Worm (Caenorhabditis elegans) whole organism, L4 larva: ENCODE data around the gene C27C12.4.

ENCODE experiments used
- F10B5.3 ChIP-seq: sonication (generic microtip); optimal IDR thresholded peaks from 2 replicates; lab custom pipeline; 2016; ENCODE audit warnings: mild to moderate bottlenecking, missing genetic modification characterization, missing compliant biosample characterization
- F44E2.7 ChIP-seq: fragments of 200-800 bp; sonication (Bioruptor generic); IDR thresholded peaks from 2 replicates; pipeline ENCODE4 v2.1.2; 2022; ENCODE audit warnings: missing genetic modification characterization, missing compliant biosample characterization
- F49E8.2 ChIP-seq: sonication (generic microtip); optimal IDR thresholded peaks from 2 replicates; lab custom pipeline; 2016; ENCODE audit warnings: missing compliant biosample characterization, mild to moderate bottlenecking, missing genetic modification characterization, borderline replicate concordance
- Y75B8A.6 ChIP-seq: fragments of 200-800 bp; sonication (Bioruptor generic); IDR thresholded peaks from 2 replicates; pipeline ENCODE4 v1.3.6; 2022; ENCODE audit warnings: missing genetic modification reagents, missing genetic modification characterization, missing compliant biosample characterization
- ZK337.2 ChIP-seq: fragments of 200-800 bp; sonication (Bioruptor generic); IDR thresholded peaks from 2 replicates; pipeline ENCODE4 v1.3.6; 2022; ENCODE audit warnings: missing genetic modification reagents, missing genetic modification characterization, missing compliant biosample characterization
- ZK546.5 ChIP-seq, 2 experiments: sonication (generic microtip); optimal IDR thresholded peaks; 2 replicates each; lab custom pipeline; 2017; ENCODE audit warnings: missing biosample characterization in 2 of 2, missing genetic modification characterization in 2 of 2
- ama-1 ChIP-seq: fragments of 150-350 bp; optimal IDR thresholded peaks from 2 replicates; lab custom pipeline; 2014; ENCODE audit warnings: inconsistent platforms, mixed read lengths
- attf-4 ChIP-seq: sonication (generic microtip); optimal IDR thresholded peaks from 3 replicates; lab custom pipeline; 2017; ENCODE audit warnings: missing biosample characterization, missing genetic modification characterization
- ceh-44 ChIP-seq: fragments of 200-800 bp; sonication (Bioruptor generic); IDR thresholded peaks from 2 replicates; pipeline ENCODE4 v1.3.6; 2022; ENCODE audit warnings: missing genetic modification reagents, missing genetic modification characterization, missing compliant biosample characterization
- ctbp-1 ChIP-seq: fragments of 200-800 bp; sonication (Bioruptor generic); IDR thresholded peaks from 2 replicates; pipeline ENCODE4 v1.3.6; 2022; ENCODE audit warnings: missing genetic modification reagents, missing genetic modification characterization, missing compliant biosample characterization
- daf-16 ChIP-seq, 3 experiments: sonication (generic microtip); optimal IDR thresholded peaks; 2 replicates each; lab custom pipeline; 2016 to 2017; ENCODE audit warnings: missing genetic modification characterization in 3 of 3, missing genetic modification reagents in 3 of 3, mild to moderate bottlenecking in 2 of 3, missing compliant biosample characterization in 2 of 3, missing biosample characterization in 1 of 3, moderate library complexity in 1 of 3
- daf-19 ChIP-seq: fragments of 200-800 bp; sonication (Bioruptor generic); conservative IDR thresholded peaks from 2 replicates; pipeline ENCODE4 v1.3.6; 2022; ENCODE audit warnings: missing genetic modification characterization, missing compliant biosample characterization
- duxl-1 ChIP-seq: sonication (generic microtip); optimal IDR thresholded peaks from 2 replicates; lab custom pipeline; 2016; ENCODE audit warnings: mild to moderate bottlenecking, missing genetic modification characterization, moderate library complexity, missing compliant biosample characterization; ENCODE audit not compliant: poor library complexity
- dve-1 ChIP-seq: sonication (generic microtip); optimal IDR thresholded peaks from 2 replicates; lab custom pipeline; 2017; ENCODE audit warnings: antibody characterized with exemption, mild to moderate bottlenecking, missing genetic modification characterization, missing compliant biosample characterization; ENCODE audit not compliant: insufficient read depth
- gei-8 ChIP-seq: fragments of 200-800 bp; sonication (Bioruptor generic); optimal IDR thresholded peaks from 2 replicates; lab custom pipeline; 2018; ENCODE audit warnings: mild to moderate bottlenecking, missing genetic modification characterization, missing compliant biosample characterization
- hif-1 ChIP-seq, 2 experiments: sonication (generic microtip); optimal IDR thresholded peaks; 2 replicates each; lab custom pipeline; 2016 to 2017; ENCODE audit warnings: missing compliant biosample characterization in 2 of 2, missing genetic modification characterization in 2 of 2, missing genetic modification reagents in 2 of 2, missing genotype in 2 of 2, mild to moderate bottlenecking in 1 of 2
- hlh-11 ChIP-seq: fragments of 200-800 bp; sonication (Bioruptor generic); optimal IDR thresholded peaks from 2 replicates; lab custom pipeline; 2018; ENCODE audit warnings: mild to moderate bottlenecking, missing genetic modification characterization, missing compliant biosample characterization
- hlh-30 ChIP-seq: sonication (generic microtip); optimal IDR thresholded peaks from 2 replicates; lab custom pipeline; 2017; ENCODE audit warnings: antibody characterized with exemption, mild to moderate bottlenecking, missing genetic modification characterization, missing compliant biosample characterization; ENCODE audit not compliant: insufficient read depth
- hmg-1.1 ChIP-seq: fragments of 200-800 bp; sonication (Bioruptor generic); IDR thresholded peaks from 2 replicates; pipeline ENCODE4 v1.3.6; 2022; ENCODE audit warnings: missing genetic modification reagents, missing genetic modification characterization, missing compliant biosample characterization
- jun-1 ChIP-seq: fragments of 150-350 bp; optimal IDR thresholded peaks from 2 replicates; lab custom pipeline; 2014; ENCODE audit warnings: missing biosample characterization, missing genetic modification reagents, missing genetic modification characterization
- lim-7 ChIP-seq: fragments of 200-800 bp; sonication (Bioruptor generic); IDR thresholded peaks from 2 replicates; pipeline ENCODE4 v1.3.6; 2022; ENCODE audit warnings: missing genetic modification characterization, missing compliant biosample characterization
- lin-29 ChIP-seq: fragments of 200-800 bp; sonication (Bioruptor generic); IDR thresholded peaks from 2 replicates; pipeline ENCODE4 v1.3.6; 2022; ENCODE audit warnings: missing genetic modification reagents, missing genetic modification characterization, missing compliant biosample characterization
- lin-39 ChIP-seq: fragments of 150-350 bp; optimal IDR thresholded peaks from 2 replicates; lab custom pipeline; 2014; ENCODE audit warnings: missing biosample characterization, missing genetic modification reagents, missing genetic modification characterization
- lsy-2 ChIP-seq, 2 experiments: fragments of 150-350 bp in 1 of 2; sonication (generic microtip) in 1 of 2; optimal IDR thresholded peaks; 2 replicates each; lab custom pipeline; 2014 to 2017; ENCODE audit warnings: missing biosample characterization in 2 of 2, missing genetic modification characterization in 2 of 2
- mdl-1 ChIP-seq, 2 experiments: fragments of 150-350 bp in 1 of 2; sonication (generic microtip) in 1 of 2; optimal IDR thresholded peaks; 2 replicates each; lab custom pipeline; 2014 to 2017; ENCODE audit warnings: missing biosample characterization in 2 of 2, missing genetic modification characterization in 2 of 2
- mdt-29 ChIP-seq: fragments of 200-800 bp; sonication (Bioruptor generic); IDR thresholded peaks from 2 replicates; pipeline ENCODE4 v1.3.6; 2022; ENCODE audit warnings: missing genetic modification reagents, missing genetic modification characterization, missing compliant biosample characterization
- mep-1 ChIP-seq: fragments of 150-350 bp; sonication (generic microtip); optimal IDR thresholded peaks from 3 replicates; lab custom pipeline; 2014; ENCODE audit warnings: missing biosample characterization, missing genetic modification characterization
- mxl-3 ChIP-seq: fragments of 200-800 bp; sonication (Bioruptor generic); optimal IDR thresholded peaks from 2 replicates; lab custom pipeline; 2018; ENCODE audit warnings: mild to moderate bottlenecking, missing genetic modification characterization, missing compliant biosample characterization
- nhr-10 ChIP-seq: fragments of 150-350 bp; optimal IDR thresholded peaks from 2 replicates; lab custom pipeline; 2014; ENCODE audit warnings: missing biosample characterization, missing genetic modification characterization
- nhr-102 ChIP-seq: sonication (generic microtip); optimal IDR thresholded peaks from 2 replicates; lab custom pipeline; 2016; ENCODE audit warnings: mild to moderate bottlenecking, missing genetic modification characterization, moderate library complexity, missing compliant biosample characterization
- nhr-11 ChIP-seq: fragments of 150-350 bp; optimal IDR thresholded peaks from 2 replicates; lab custom pipeline; 2014; ENCODE audit warnings: missing biosample characterization, missing genetic modification characterization
- nhr-111 ChIP-seq: fragments of 200-800 bp; sonication (Bioruptor generic); optimal IDR thresholded peaks from 2 replicates; lab custom pipeline; 2018; ENCODE audit warnings: mild to moderate bottlenecking, missing genetic modification characterization, missing compliant biosample characterization
- nhr-237 ChIP-seq: sonication (generic microtip); optimal IDR thresholded peaks from 2 replicates; lab custom pipeline; 2017; ENCODE audit warnings: missing biosample characterization, missing genetic modification characterization
- nhr-28 ChIP-seq: fragments of 150-350 bp; optimal IDR thresholded peaks from 2 replicates; lab custom pipeline; 2014; ENCODE audit warnings: missing biosample characterization, missing genetic modification characterization
- nhr-48 ChIP-seq: sonication (generic microtip); optimal IDR thresholded peaks from 2 replicates; lab custom pipeline; 2016; ENCODE audit warnings: mild to moderate bottlenecking, missing genetic modification characterization, missing compliant biosample characterization
- nhr-76 ChIP-seq: fragments of 150-350 bp; optimal IDR thresholded peaks from 2 replicates; lab custom pipeline; 2014; ENCODE audit warnings: missing biosample characterization, missing genetic modification characterization
- nhr-77 ChIP-seq: fragments of 150-350 bp; optimal IDR thresholded peaks from 2 replicates; lab custom pipeline; 2014; ENCODE audit warnings: missing biosample characterization, missing genetic modification characterization
- pqm-1 ChIP-seq: sonication (generic microtip); optimal IDR thresholded peaks from 2 replicates; lab custom pipeline; 2017; ENCODE audit warnings: missing biosample characterization, missing genetic modification characterization
- rbr-2 ChIP-seq: sonication (generic microtip); optimal IDR thresholded peaks from 2 replicates; lab custom pipeline; 2016; ENCODE audit warnings: missing genotype, missing genetic modification characterization, missing compliant biosample characterization
- saeg-2 ChIP-seq: fragments of 200-800 bp; sonication (Bioruptor generic); IDR thresholded peaks from 2 replicates; pipeline ENCODE4 v1.3.6; 2022; ENCODE audit warnings: missing genetic modification reagents, missing genetic modification characterization, missing compliant biosample characterization
- sdz-12 ChIP-seq: fragments of 200-800 bp; sonication (Bioruptor generic); optimal IDR thresholded peaks from 2 replicates; lab custom pipeline; 2018; ENCODE audit warnings: mild to moderate bottlenecking, missing genetic modification characterization, missing compliant biosample characterization
- skn-1 ChIP-seq: fragments of 150-350 bp; optimal IDR thresholded peaks from 2 replicates; lab custom pipeline; 2014; ENCODE audit warnings: missing biosample characterization, missing genetic modification characterization
- snpc-1.2 ChIP-seq: fragments of 200-800 bp; sonication (Bioruptor generic); IDR thresholded peaks from 2 replicates; pipeline ENCODE4 v1.3.6; 2022; ENCODE audit warnings: missing genetic modification reagents, missing genetic modification characterization, missing compliant biosample characterization
- spr-3 ChIP-seq: fragments of 200-800 bp; sonication (Bioruptor generic); optimal IDR thresholded peaks from 2 replicates; lab custom pipeline; 2018; ENCODE audit warnings: mild to moderate bottlenecking, missing genetic modification characterization, missing compliant biosample characterization
- unc-39 ChIP-seq: sonication (generic microtip); optimal IDR thresholded peaks from 2 replicates; lab custom pipeline; 2017; ENCODE audit warnings: missing biosample characterization, missing genetic modification characterization
- zip-11 ChIP-seq: fragments of 200-800 bp; sonication (Bioruptor generic); IDR thresholded peaks from 2 replicates; pipeline ENCODE4 v1.3.6; 2022; ENCODE audit warnings: missing genetic modification characterization, missing compliant biosample characterization
- zip-2 ChIP-seq: fragments of 150-350 bp; optimal IDR thresholded peaks from 2 replicates; lab custom pipeline; 2014; ENCODE audit warnings: missing biosample characterization, missing genetic modification characterization
- ztf-11 ChIP-seq: fragments of 150-350 bp; optimal IDR thresholded peaks from 2 replicates; lab custom pipeline; 2014; ENCODE audit warnings: missing biosample characterization, missing genetic modification characterization

The C27C12.4 gene

DNA sequence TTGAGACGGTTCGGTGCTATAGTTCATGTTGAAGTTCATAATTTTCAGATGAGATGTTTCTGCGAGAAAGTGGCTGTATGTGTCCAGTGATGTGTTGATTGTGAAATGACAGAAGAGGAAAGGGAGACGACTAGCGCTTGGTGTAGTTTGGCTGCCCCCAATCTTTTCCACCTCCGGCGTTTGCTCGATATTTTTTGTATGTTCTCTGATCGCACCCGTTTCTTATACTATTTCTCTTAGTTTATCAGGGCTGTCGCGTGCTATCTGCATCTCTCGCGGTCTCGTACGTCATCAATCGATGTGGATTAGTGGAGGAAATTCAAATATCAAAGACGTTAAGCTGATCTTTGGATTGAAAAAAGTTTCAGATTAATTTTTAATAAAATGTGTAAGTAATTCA lies 43.2 kb upstream of the C27C12.4 start, which contains the start of gene atf-4 (continued):
- TF ChIP-seq zip-11 (GFP tag; lab: Robert Waterston, UW), result no peak
- no peak for TF ChIP-seq ztf-11 (tag; lab: Kevin White, UChicago)
- no peak for TF ChIP-seq nhr-237 (tag; lab: Kevin White, UChicago)
- no peak for TF ChIP-seq zip-2 (tag; lab: Kevin White, UChicago)
- TF ChIP-seq nhr-11, result peak; percentile 83
- TF ChIP-seq hmg-1.1 (GFP tag; lab: Robert Waterston, UW), result peak; percentile 36; the same call in 1 of the 2 replicates
- TF ChIP-seq nhr-48, result peak; percentile 82
- peak; percentile 72 for TF ChIP-seq nhr-10 (tag; lab: Kevin White, UChicago)
- TF ChIP-seq lim-7 (GFP tag; lab: Robert Waterston, UW), result no peak
- peak; percentile 87 for TF ChIP-seq hlh-11 (tag; lab: Kevin White, UChicago)
- TF ChIP-seq hlh-30, result peak; percentile 95
- TF ChIP-seq nhr-77 (tag; lab: Kevin White, UChicago), result peak; percentile 78
- TF ChIP-seq mdl-1 (tag; optimal IDR thresholded peaks at IDR 0.05; lab: Kevin White, UChicago), result peak; percentile 81 to 95
- no peak for TF ChIP-seq ctbp-1
- no peak for TF ChIP-seq daf-16 (GFP tag; optimal IDR thresholded peaks at IDR 0.05; lab: Kevin White, UChicago)
- peak; percentile 71 for TF ChIP-seq daf-16 (tag; optimal IDR thresholded peaks at IDR 0.05; lab: Kevin White, UChicago)
- no peak for TF ChIP-seq saeg-2
- peak; percentile 86 for TF ChIP-seq nhr-28 (tag; lab: Kevin White, UChicago)
- peak; percentile 47 to 73 for TF ChIP-seq lsy-2 (tag; optimal IDR thresholded peaks at IDR 0.05; lab: Kevin White, UChicago)
- no peak for TF ChIP-seq ZK337.2 (GFP tag; lab: Robert Waterston, UW)
- no peak for TF ChIP-seq ama-1 (lab: Kevin White, UChicago)
- no peak for TF ChIP-seq mdt-29
- TF ChIP-seq snpc-1.2 (GFP tag; lab: Robert Waterston, UW), result no peak
- TF ChIP-seq skn-1 (tag; lab: Kevin White, UChicago), result no peak
- TF ChIP-seq dve-1, result peak; percentile 91
- no peak for TF ChIP-seq spr-3 (GFP tag; lab: Kevin White, UChicago)
- no peak for TF ChIP-seq nhr-76 (tag; lab: Kevin White, UChicago)
- peak; percentile 63 for TF ChIP-seq mxl-3 (GFP tag; lab: Kevin White, UChicago)
- no peak for TF ChIP-seq lin-39 (tag; lab: Kevin White, UChicago)
- TF ChIP-seq ZK546.5 (tag; optimal IDR thresholded peaks at IDR 0.05; lab: Kevin White, UChicago), result no peak
- no peak for TF ChIP-seq F44E2.7 (GFP tag; lab: Robert Waterston, UW)
- no peak for TF ChIP-seq attf-4 (tag; lab: Kevin White, UChicago)
- peak; percentile 75 for TF ChIP-seq mep-1
- no peak for TF ChIP-seq daf-19 (GFP tag; lab: Robert Waterston, UW)
- TF ChIP-seq hif-1 (tag; optimal IDR thresholded peaks at IDR 0.05; lab: Kevin White, UChicago), result peak in 1 of 2 experiments; percentile 37
- TF ChIP-seq ceh-44, result no peak

ce11 chrX:14812061-14812460 lies 41.8 kb upstream of the C27C12.4 start, which contains the start of gene T04C10.3:
Gene T04C10.3 (plus strand): TSS chrX:14812361.
- TF ChIP-seq gei-8 (no peak), nhr-102 (tag; lab: Kevin White, UChicago) (no peak), Y75B8A.6 (GFP tag; lab: Robert Waterston, UW) (no peak), pqm-1 (tag; lab: Kevin White, UChicago) (no peak), unc-39 (no peak), duxl-1 (no peak), daf-16 (GFP tag; optimal IDR thresholded peaks at IDR 0.05; lab: Kevin White, UChicago) (no peak), daf-16 (tag; optimal IDR thresholded peaks at IDR 0.05; lab: Kevin White, UChicago) (no peak), F49E8.2 (tag; lab: Kevin White, UChicago) (no peak), F10B5.3 (tag; lab: Kevin White, UChicago) (no peak), daf-19 (GFP tag; lab: Robert Waterston, UW) (no peak), jun-1 (tag; lab: Kevin White, UChicago) (no peak), lin-29 (GFP tag; lab: Robert Waterston, UW) (no peak), nhr-111 (no peak), dve-1 (no peak), rbr-2 (tag; lab: Kevin White, UChicago) (no peak), ztf-11 (tag; lab: Kevin White, UChicago) (no peak), sdz-12 (GFP tag; lab: Kevin White, UChicago) (no peak)
